Worm (Caenorhabditis elegans) whole organism, mixed stage, embryonic: ENCODE data around the gene Y41C4A.32.

Source experiments
- M03D4.4 ChIP-seq: sonication (generic microtip); optimal IDR thresholded peaks from 2 replicates; lab custom pipeline; 2017; ENCODE audit warnings: mild to moderate bottlenecking, missing genetic modification characterization, missing compliant biosample characterization
- blmp-1 ChIP-seq: fragments of 150-350 bp; optimal IDR thresholded peaks from 2 replicates; lab custom pipeline; 2014; ENCODE audit warnings: missing biosample characterization, missing genetic modification characterization
- ceh-43 ChIP-seq: fragments of 200-800 bp; sonication (Bioruptor generic); optimal IDR thresholded peaks from 2 replicates; lab custom pipeline; 2018; ENCODE audit warnings: mild to moderate bottlenecking, missing genetic modification characterization, moderate library complexity, missing compliant biosample characterization
- ces-1 ChIP-seq: fragments of 150-350 bp; optimal IDR thresholded peaks from 2 replicates; lab custom pipeline; 2014; ENCODE audit warnings: missing biosample characterization, missing genetic modification reagents, missing genetic modification characterization
- drap-1 ChIP-seq: fragments of 200-800 bp; sonication (Bioruptor generic); optimal IDR thresholded peaks from 3 replicates; lab custom pipeline; 2018; ENCODE audit warnings: mild to moderate bottlenecking, missing genetic modification characterization, missing compliant biosample characterization
- lin-13 ChIP-seq: fragments of 150-350 bp; optimal IDR thresholded peaks from 2 replicates; lab custom pipeline; 2014; ENCODE audit warnings: missing biosample characterization, missing genetic modification characterization
- mep-1 ChIP-seq: fragments of 150-350 bp; optimal IDR thresholded peaks from 2 replicates; lab custom pipeline; 2017; ENCODE audit warnings: missing biosample characterization, missing genetic modification reagents, missing genetic modification characterization, inconsistent platforms
- nhr-12 ChIP-seq: fragments of 150-350 bp; optimal IDR thresholded peaks from 2 replicates; lab custom pipeline; 2014; ENCODE audit warnings: missing biosample characterization, missing genetic modification characterization
- nhr-2 ChIP-seq: fragments of 150-350 bp; optimal IDR thresholded peaks from 2 replicates; lab custom pipeline; 2014; ENCODE audit warnings: missing biosample characterization, missing genetic modification characterization
- nhr-237 ChIP-seq: fragments of 150-350 bp; optimal IDR thresholded peaks from 2 replicates; lab custom pipeline; 2014; ENCODE audit warnings: missing biosample characterization, missing genetic modification characterization
- nhr-76 ChIP-seq: sonication (generic microtip); optimal IDR thresholded peaks from 2 replicates; lab custom pipeline; 2017; ENCODE audit warnings: missing biosample characterization, missing genetic modification characterization
- unc-39 ChIP-seq: fragments of 150-350 bp; optimal IDR thresholded peaks from 2 replicates; lab custom pipeline; 2014; ENCODE audit warnings: missing biosample characterization, missing genetic modification characterization
- unc-62 ChIP-seq: fragments of 150-350 bp; optimal IDR thresholded peaks from 2 replicates; lab custom pipeline; 2014; ENCODE audit warnings: missing biosample characterization, missing genetic modification reagents, missing genetic modification characterization
- ztf-11 ChIP-seq: fragments of 150-350 bp; optimal IDR thresholded peaks from 2 replicates; lab custom pipeline; 2014; ENCODE audit warnings: missing biosample characterization, missing genetic modification characterization

ce11 chrIII:11694975-11695374, 26.5 kb upstream of the Y41C4A.32 start, which contains the start of gene Y41C4A.22:
- TF ChIP-seq ztf-11 (tag; lab: Kevin White, UChicago) = no peak
- no peak for TF ChIP-seq ces-1 (GFP tag; lab: Kevin White, UChicago)
- no peak for TF ChIP-seq unc-39 (tag; lab: Kevin White, UChicago)
- TF ChIP-seq lin-13 (tag; lab: Kevin White, UChicago) = no peak
- no peak for TF ChIP-seq mep-1 (tag; lab: Kevin White, UChicago)
- TF ChIP-seq ceh-43 (GFP tag; lab: Kevin White, UChicago) = no peak
- TF ChIP-seq nhr-76 (tag; lab: Kevin White, UChicago) = no peak
- TF ChIP-seq unc-62 = no peak
- TF ChIP-seq drap-1 = no peak
- TF ChIP-seq M03D4.4 (tag; lab: Kevin White, UChicago) = no peak
- no peak for TF ChIP-seq nhr-12
- TF ChIP-seq nhr-237 (tag; lab: Kevin White, UChicago) = no peak
- no peak for TF ChIP-seq nhr-2
- no peak for TF ChIP-seq blmp-1 (tag; lab: Kevin White, UChicago)
